Worm (Caenorhabditis elegans) whole organism, L4 larva: ENCODE results near the gene msra-1.

Experiments
- D1046.2 ChIP-seq: fragments of 200-800 bp; sonication (Bioruptor generic); IDR thresholded peaks from 2 replicates; pipeline ENCODE4 v1.3.6; 2022; ENCODE audit warnings: missing genetic modification characterization, missing compliant biosample characterization
- F44E2.7 ChIP-seq: fragments of 200-800 bp; sonication (Bioruptor generic); IDR thresholded peaks from 2 replicates; pipeline ENCODE4 v2.1.2; 2022; ENCODE audit warnings: missing genetic modification characterization, missing compliant biosample characterization
- R02D3.7 ChIP-seq: fragments of 150-350 bp; sonication (generic microtip); optimal IDR thresholded peaks from 3 replicates; lab custom pipeline; 2014; ENCODE audit warnings: missing biosample characterization, missing genetic modification characterization
- T20F7.1 ChIP-seq: fragments of 200-800 bp; sonication (Bioruptor generic); optimal IDR thresholded peaks from 2 replicates; lab custom pipeline; 2018; ENCODE audit warnings: mild to moderate bottlenecking, missing genetic modification characterization, missing compliant biosample characterization
- ZK337.2 ChIP-seq: fragments of 200-800 bp; sonication (Bioruptor generic); IDR thresholded peaks from 2 replicates; pipeline ENCODE4 v1.3.6; 2022; ENCODE audit warnings: missing genetic modification reagents, missing genetic modification characterization, missing compliant biosample characterization
- ZK546.5 ChIP-seq, 2 experiments: sonication (generic microtip); optimal IDR thresholded peaks; 2 replicates each; lab custom pipeline; 2017; ENCODE audit warnings: missing biosample characterization in 2 of 2, missing genetic modification characterization in 2 of 2
- aha-1 ChIP-seq: fragments of 150-350 bp; peaks from one replicate; lab custom pipeline; 2014; ENCODE audit warnings: missing biosample characterization, missing genetic modification characterization
- ceh-32 ChIP-seq: sonication (generic microtip); optimal IDR thresholded peaks from 2 replicates; lab custom pipeline; 2016; ENCODE audit warnings: mild to moderate bottlenecking, missing genetic modification characterization, missing compliant biosample characterization; ENCODE audit not compliant: poor library complexity
- ceh-44 ChIP-seq: fragments of 200-800 bp; sonication (Bioruptor generic); IDR thresholded peaks from 2 replicates; pipeline ENCODE4 v1.3.6; 2022; ENCODE audit warnings: missing genetic modification reagents, missing genetic modification characterization, missing compliant biosample characterization
- ctbp-1 ChIP-seq: fragments of 200-800 bp; sonication (Bioruptor generic); IDR thresholded peaks from 2 replicates; pipeline ENCODE4 v1.3.6; 2022; ENCODE audit warnings: missing genetic modification reagents, missing genetic modification characterization, missing compliant biosample characterization
- daf-16 ChIP-seq, 3 experiments: sonication (generic microtip); optimal IDR thresholded peaks; 2 replicates each; lab custom pipeline; 2016 to 2017; ENCODE audit warnings: missing genetic modification characterization in 3 of 3, missing genetic modification reagents in 3 of 3, mild to moderate bottlenecking in 2 of 3, missing compliant biosample characterization in 2 of 3, missing biosample characterization in 1 of 3, moderate library complexity in 1 of 3
- daf-19 ChIP-seq: fragments of 200-800 bp; sonication (Bioruptor generic); conservative IDR thresholded peaks from 2 replicates; pipeline ENCODE4 v1.3.6; 2022; ENCODE audit warnings: missing genetic modification characterization, missing compliant biosample characterization
- dmd-6 ChIP-seq: fragments of 200-800 bp; sonication (Bioruptor generic); IDR thresholded peaks from 2 replicates; pipeline ENCODE4 v1.3.6; 2022; ENCODE audit warnings: missing genetic modification reagents, missing genetic modification characterization, missing compliant biosample characterization
- dmd-8 ChIP-seq: fragments of 200-800 bp; sonication (Bioruptor generic); IDR thresholded peaks from 2 replicates; pipeline ENCODE4 v1.3.6; 2022; ENCODE audit warnings: missing genetic modification characterization, missing compliant biosample characterization
- dve-1 ChIP-seq: sonication (generic microtip); optimal IDR thresholded peaks from 2 replicates; lab custom pipeline; 2017; ENCODE audit warnings: antibody characterized with exemption, mild to moderate bottlenecking, missing genetic modification characterization, missing compliant biosample characterization; ENCODE audit not compliant: insufficient read depth
- gei-8 ChIP-seq: fragments of 200-800 bp; sonication (Bioruptor generic); optimal IDR thresholded peaks from 2 replicates; lab custom pipeline; 2018; ENCODE audit warnings: mild to moderate bottlenecking, missing genetic modification characterization, missing compliant biosample characterization
- hlh-11 ChIP-seq: fragments of 200-800 bp; sonication (Bioruptor generic); optimal IDR thresholded peaks from 2 replicates; lab custom pipeline; 2018; ENCODE audit warnings: mild to moderate bottlenecking, missing genetic modification characterization, missing compliant biosample characterization
- hlh-30 ChIP-seq: sonication (generic microtip); optimal IDR thresholded peaks from 2 replicates; lab custom pipeline; 2017; ENCODE audit warnings: antibody characterized with exemption, mild to moderate bottlenecking, missing genetic modification characterization, missing compliant biosample characterization; ENCODE audit not compliant: insufficient read depth
- hmg-1.1 ChIP-seq: fragments of 200-800 bp; sonication (Bioruptor generic); IDR thresholded peaks from 2 replicates; pipeline ENCODE4 v1.3.6; 2022; ENCODE audit warnings: missing genetic modification reagents, missing genetic modification characterization, missing compliant biosample characterization
- lin-13 ChIP-seq: fragments of 150-350 bp; optimal IDR thresholded peaks from 2 replicates; lab custom pipeline; 2014; ENCODE audit warnings: missing biosample characterization, missing genetic modification reagents, missing genetic modification characterization
- mdl-1 ChIP-seq, 2 experiments: fragments of 150-350 bp in 1 of 2; sonication (generic microtip) in 1 of 2; optimal IDR thresholded peaks; 2 replicates each; lab custom pipeline; 2014 to 2017; ENCODE audit warnings: missing biosample characterization in 2 of 2, missing genetic modification characterization in 2 of 2
- mep-1 ChIP-seq: fragments of 150-350 bp; sonication (generic microtip); optimal IDR thresholded peaks from 3 replicates; lab custom pipeline; 2014; ENCODE audit warnings: missing biosample characterization, missing genetic modification characterization
- mxl-2 ChIP-seq: fragments of 200-800 bp; sonication (Bioruptor generic); conservative IDR thresholded peaks from 2 replicates; pipeline ENCODE4 v1.3.6; 2022; ENCODE audit warnings: missing genetic modification reagents, missing genetic modification characterization, missing compliant biosample characterization
- nhr-102 ChIP-seq: sonication (generic microtip); optimal IDR thresholded peaks from 2 replicates; lab custom pipeline; 2016; ENCODE audit warnings: mild to moderate bottlenecking, missing genetic modification characterization, moderate library complexity, missing compliant biosample characterization
- nhr-11 ChIP-seq: fragments of 150-350 bp; optimal IDR thresholded peaks from 2 replicates; lab custom pipeline; 2014; ENCODE audit warnings: missing biosample characterization, missing genetic modification characterization
- nhr-237 ChIP-seq: sonication (generic microtip); optimal IDR thresholded peaks from 2 replicates; lab custom pipeline; 2017; ENCODE audit warnings: missing biosample characterization, missing genetic modification characterization
- nhr-28 ChIP-seq: fragments of 150-350 bp; optimal IDR thresholded peaks from 2 replicates; lab custom pipeline; 2014; ENCODE audit warnings: missing biosample characterization, missing genetic modification characterization
- nhr-42 ChIP-seq: fragments of 200-800 bp; sonication (Bioruptor generic); IDR thresholded peaks from 2 replicates; pipeline ENCODE4 v1.3.6; 2022; ENCODE audit warnings: missing genetic modification characterization, missing compliant biosample characterization
- nhr-6 ChIP-seq: fragments of 150-350 bp; optimal IDR thresholded peaks from 2 replicates; lab custom pipeline; 2014; ENCODE audit warnings: missing biosample characterization, missing genetic modification characterization
- nhr-76 ChIP-seq: fragments of 150-350 bp; optimal IDR thresholded peaks from 2 replicates; lab custom pipeline; 2014; ENCODE audit warnings: missing biosample characterization, missing genetic modification characterization
- pqm-1 ChIP-seq: sonication (generic microtip); optimal IDR thresholded peaks from 2 replicates; lab custom pipeline; 2017; ENCODE audit warnings: missing biosample characterization, missing genetic modification characterization
- sdz-12 ChIP-seq: fragments of 200-800 bp; sonication (Bioruptor generic); optimal IDR thresholded peaks from 2 replicates; lab custom pipeline; 2018; ENCODE audit warnings: mild to moderate bottlenecking, missing genetic modification characterization, missing compliant biosample characterization
- skn-1 ChIP-seq: fragments of 150-350 bp; optimal IDR thresholded peaks from 2 replicates; lab custom pipeline; 2014; ENCODE audit warnings: missing biosample characterization, missing genetic modification characterization
- spr-3 ChIP-seq: fragments of 200-800 bp; sonication (Bioruptor generic); optimal IDR thresholded peaks from 2 replicates; lab custom pipeline; 2018; ENCODE audit warnings: mild to moderate bottlenecking, missing genetic modification characterization, missing compliant biosample characterization
- tag-97 ChIP-seq: fragments of 200-800 bp; sonication (Bioruptor generic); IDR thresholded peaks from 2 replicates; pipeline ENCODE4 v1.3.6; 2022; ENCODE audit warnings: missing genetic modification characterization, missing compliant biosample characterization
- tra-1 ChIP-seq: fragments of 200-800 bp; sonication (Bioruptor generic); IDR thresholded peaks from 2 replicates; pipeline ENCODE4 v1.3.6; 2022; ENCODE audit warnings: missing genetic modification reagents, missing genetic modification characterization, missing compliant biosample characterization
- unc-39 ChIP-seq: sonication (generic microtip); optimal IDR thresholded peaks from 2 replicates; lab custom pipeline; 2017; ENCODE audit warnings: missing biosample characterization, missing genetic modification characterization
- vab-7 ChIP-seq: fragments of 200-800 bp; sonication (Bioruptor generic); IDR thresholded peaks from 2 replicates; pipeline ENCODE4 v1.3.6; 2022; ENCODE audit warnings: missing genetic modification reagents, missing genetic modification characterization, missing compliant biosample characterization
- zag-1 ChIP-seq: fragments of 150-350 bp; optimal IDR thresholded peaks from 2 replicates; lab custom pipeline; 2014; ENCODE audit warnings: missing biosample characterization, missing genetic modification characterization
- zfp-2 ChIP-seq: sonication (generic microtip); optimal IDR thresholded peaks from 2 replicates; lab custom pipeline; 2016; ENCODE audit warnings: mild to moderate bottlenecking, missing genetic modification characterization, missing compliant biosample characterization
- zfp-3 ChIP-seq: fragments of 200-800 bp; sonication (Bioruptor generic); conservative IDR thresholded peaks from 2 replicates; pipeline ENCODE4 v1.3.6; 2022; ENCODE audit warnings: missing genetic modification reagents, missing genetic modification characterization, missing compliant biosample characterization
- zip-2 ChIP-seq: fragments of 150-350 bp; optimal IDR thresholded peaks from 2 replicates; lab custom pipeline; 2014; ENCODE audit warnings: missing biosample characterization, missing genetic modification characterization

The msra-1 gene

ce11 chrII:7385442-7385841 lies 21.6 kb upstream of the msra-1 start, which contains the start of gene sre-3:
sre-3 (plus strand) TSS chrII:7385742.
- TF ChIP-seq aha-1 (peak; percentile 1), mxl-2 (GFP tag; lab: Robert Waterston, UW) (no peak), unc-39 (tag; lab: Kevin White, UChicago) (no peak)

ce11 chrII:7381947-7382346 lies 18.1 kb upstream of the msra-1 start:
- no peak for TF ChIP-seq daf-16 (GFP tag; optimal IDR thresholded peaks at IDR 0.05; lab: Kevin White, UChicago)
- peak; percentile 91 for TF ChIP-seq daf-16 (tag; optimal IDR thresholded peaks at IDR 0.05; lab: Kevin White, UChicago)
- no peak for TF ChIP-seq nhr-237 (tag; lab: Kevin White, UChicago)
- no peak for TF ChIP-seq ZK546.5 (tag; optimal IDR thresholded peaks at IDR 0.05; lab: Kevin White, UChicago)
- TF ChIP-seq zip-2 (tag; lab: Kevin White, UChicago) = no peak
- TF ChIP-seq ZK337.2 (GFP tag; lab: Robert Waterston, UW) = no peak
- no peak for TF ChIP-seq aha-1
- peak; percentile 58 for TF ChIP-seq hlh-11
- peak; percentile 77 for TF ChIP-seq dmd-6
- TF ChIP-seq F44E2.7 = no peak
- TF ChIP-seq daf-19 (GFP tag; lab: Robert Waterston, UW) = no peak
- TF ChIP-seq nhr-28 (tag; lab: Kevin White, UChicago) = peak; percentile 15
- TF ChIP-seq T20F7.1 (GFP tag; lab: Kevin White, UChicago) = peak; percentile 26
- peak; percentile 11 for TF ChIP-seq hlh-30
- TF ChIP-seq zag-1 (tag; lab: Kevin White, UChicago) = no peak
- TF ChIP-seq dve-1 (tag; lab: Kevin White, UChicago) = peak; percentile 71
- no peak for TF ChIP-seq nhr-102 (tag; lab: Kevin White, UChicago)

ce11 chrII:7381142-7381611 lies 17.3 kb upstream of the msra-1 start, which contains the start of gene C07D10.5:
C07D10.5 (plus strand) TSS chrII:7381561.
- no peak for TF ChIP-seq pqm-1 (tag; lab: Kevin White, UChicago)
- TF ChIP-seq D1046.2 = no peak

ce11 chrII:7379021-7379420 lies 15.2 kb upstream of the msra-1 start, which contains the start of gene C07D10.6:
C07D10.6 (plus strand) TSS chrII:7379321.
- TF ChIP-seq vab-7 (GFP tag; lab: Robert Waterston, UW) (no peak), nhr-11 (tag; lab: Kevin White, UChicago) (no peak), zfp-3 (no peak)

- TF ChIP-seq nhr-42 (GFP tag; lab: Robert Waterston, UW) (no peak), unc-39 (tag; lab: Kevin White, UChicago) (no peak), ceh-32 (tag; lab: Kevin White, UChicago) (no peak)
Observed at ce11 chrII:7374980-7375379, 11.1 kb upstream of the msra-1 start, which contains the start of gene F43E2.1. F43E2.1 (plus strand) TSS chrII:7375280.

- TF ChIP-seq lin-13 (GFP tag; lab: Kevin White, UChicago) (no peak), tra-1 (no peak), spr-3 (no peak), T20F7.1 (GFP tag; lab: Kevin White, UChicago) (peak; percentile 30), R02D3.7 (tag; lab: Kevin White, UChicago) (no peak), sdz-12 (GFP tag; lab: Kevin White, UChicago) (no peak), nhr-28 (tag; lab: Kevin White, UChicago) (peak; percentile 11), ctbp-1 (GFP tag; lab: Robert Waterston, UW) (no peak), gei-8 (GFP tag; lab: Kevin White, UChicago) (no peak), skn-1 (no peak), hmg-1.1 (no peak), unc-39 (tag; lab: Kevin White, UChicago) (no peak), nhr-76 (tag; lab: Kevin White, UChicago) (no peak), nhr-102 (tag; lab: Kevin White, UChicago) (no peak), zfp-2 (tag; lab: Kevin White, UChicago) (no peak), dmd-8 (GFP tag; lab: Robert Waterston, UW) (no peak), ceh-44 (GFP tag; lab: Robert Waterston, UW) (no peak), nhr-6 (tag; lab: Kevin White, UChicago) (peak; percentile 85), tag-97 (GFP tag; lab: Robert Waterston, UW) (no peak), mdl-1 (tag; optimal IDR thresholded peaks at IDR 0.05; lab: Kevin White, UChicago) (no peak), mep-1 (peak; percentile 66)
Observed at ce11 chrII:7374143-7374542, 10.3 kb upstream of the msra-1 start, which contains the start of the genes mtch-1 and rpb-4. mtch-1 (minus strand) TSS chrII:7374166. rpb-4 (plus strand) TSS chrII:7374495.
